Worm (Caenorhabditis elegans): ENCODE measurements around the gene ugt-16.

ce11 chrV:12811810-12812209 is 13.0 kb upstream of the ugt-16 start:
- TF ChIP-seq madf-8 (GFP tag; conservative IDR thresholded peaks at IDR 0.05): no peak
- TF ChIP-seq unc-130 (GFP tag; optimal IDR thresholded peaks at IDR 0.05): no peak
- no peak for TF ChIP-seq him-1 (tag; optimal IDR thresholded peaks at IDR 0.05)
- TF ChIP-seq lin-26 (GFP tag; IDR thresholded peaks at IDR 0.05): no peak
- no peak for TF ChIP-seq ccch-3 (GFP tag; optimal IDR thresholded peaks at IDR 0.05)
- TF ChIP-seq Y67H2A.10 (GFP tag; conservative IDR thresholded peaks at IDR 0.05): no peak
- TF ChIP-seq B0035.1 (tag; optimal IDR thresholded peaks at IDR 0.05): no peak
- TF ChIP-seq ztf-22 (GFP tag; optimal IDR thresholded peaks at IDR 0.05): no peak
- no peak for TF ChIP-seq athp-1 (tag; optimal IDR thresholded peaks at IDR 0.05)
- TF ChIP-seq F22D6.2 (tag; optimal IDR thresholded peaks at IDR 0.05): no peak
- no peak for TF ChIP-seq hsf-1 (GFP tag; IDR thresholded peaks at IDR 0.05)
- TF ChIP-seq sea-2 (GFP tag; IDR thresholded peaks at IDR 0.05): no peak
